Fruit fly (Drosophila melanogaster): ENCODE measurements around the gene JhI-21.

JhI-21 gene

dm6 chr2L:12092041-12092440 is 36.2 kb upstream of the JhI-21 start:
- TF ChIP-seq CG8319 (GFP tag; optimal IDR thresholded peaks at IDR 0.05), result no peak
- TF ChIP-seq dsx (GFP tag; optimal IDR thresholded peaks at IDR 0.05; ENCODE audit: poor library complexity, severe bottlenecking), result no peak
- TF ChIP-seq acj6 (GFP tag; optimal IDR thresholded peaks at IDR 0.05), result no peak
- TF ChIP-seq Smox (GFP tag; optimal IDR thresholded peaks at IDR 0.05), result no peak
- TF ChIP-seq CG3919 (GFP tag; optimal IDR thresholded peaks at IDR 0.05), result no peak
- TF ChIP-seq CG1621 (tag; optimal IDR thresholded peaks at IDR 0.05), result no peak
- TF ChIP-seq Sox102F (GFP tag; optimal IDR thresholded peaks at IDR 0.05), result no peak
- TF ChIP-seq Eip75B (GFP tag; optimal IDR thresholded peaks at IDR 0.05), result no peak
- TF ChIP-seq CG11294 (GFP tag; IDR thresholded peaks at IDR 0.05), result no peak
- no peak for TF ChIP-seq net (GFP tag; optimal IDR thresholded peaks at IDR 0.05)
- TF ChIP-seq CG6163 (GFP tag; IDR thresholded peaks at IDR 0.05), result no peak
- no peak for TF ChIP-seq dac (GFP tag; optimal IDR thresholded peaks at IDR 0.05)
- no peak for TF ChIP-seq salr (GFP tag; optimal IDR thresholded peaks at IDR 0.05)
- TF ChIP-seq CG6792 (GFP tag; optimal IDR thresholded peaks at IDR 0.05), result no peak
- no peak for TF ChIP-seq cyc (GFP tag; optimal IDR thresholded peaks at IDR 0.05)
- no peak for TF ChIP-seq CG34406 (GFP tag; optimal IDR thresholded peaks at IDR 0.05)
- TF ChIP-seq CG10631 (GFP tag; optimal IDR thresholded peaks at IDR 0.05), result no peak
- no peak for TF ChIP-seq fd85E (GFP tag; optimal IDR thresholded peaks at IDR 0.05)
- no peak for TF ChIP-seq CG6808 (GFP tag; optimal IDR thresholded peaks at IDR 0.05)
- TF ChIP-seq eg (GFP tag; IDR thresholded peaks at IDR 0.05), result no peak

dm6 chr2L:12091522-12091921 is 35.7 kb upstream of the JhI-21 start, which contains the start of gene Pex19:
Pex19 (plus strand) TSS chr2L:12091822.
- no peak for TF ChIP-seq CG3919 (GFP tag; optimal IDR thresholded peaks at IDR 0.05)
- no peak for TF ChIP-seq CG11762 (GFP tag; optimal IDR thresholded peaks at IDR 0.05; ENCODE audit: insufficient read depth)

- TF ChIP-seq CG10631 (GFP tag; optimal IDR thresholded peaks at IDR 0.05) (no peak), dac (GFP tag; optimal IDR thresholded peaks at IDR 0.05) (no peak), topi (GFP tag; optimal IDR thresholded peaks at IDR 0.05) (no peak), CG34406 (GFP tag; optimal IDR thresholded peaks at IDR 0.05) (no peak), Met (GFP tag; optimal IDR thresholded peaks at IDR 0.05) (no peak)
Measured at dm6 chr2L:12089145-12089544, 33.3 kb upstream of the JhI-21 start.

- TF ChIP-seq Met (GFP tag; optimal IDR thresholded peaks at IDR 0.05) (no peak), CG34406 (GFP tag; optimal IDR thresholded peaks at IDR 0.05) (no peak), CG6808 (GFP tag; optimal IDR thresholded peaks at IDR 0.05) (no peak), Sox102F (GFP tag; optimal IDR thresholded peaks at IDR 0.05) (no peak), CG11762 (GFP tag; optimal IDR thresholded peaks at IDR 0.05; ENCODE audit: insufficient read depth) (no peak), CG15336 (GFP tag; IDR thresholded peaks at IDR 0.05) (no peak), CG8319 (GFP tag; optimal IDR thresholded peaks at IDR 0.05) (no peak), svp (GFP tag) (no peak), spab (GFP tag; optimal IDR thresholded peaks at IDR 0.05) (no peak)
Measured at dm6 chr2L:12087442-12087841, 31.6 kb upstream of the JhI-21 start.

- no peak for TF ChIP-seq Sox14 (GFP tag; optimal IDR thresholded peaks at IDR 0.05)
- no peak for TF ChIP-seq acj6 (GFP tag; optimal IDR thresholded peaks at IDR 0.05)
- TF ChIP-seq dsx (GFP tag; optimal IDR thresholded peaks at IDR 0.05; ENCODE audit: poor library complexity, severe bottlenecking), result no peak
Measured at dm6 chr2L:12085619-12086171, 29.9 kb upstream of the JhI-21 start, which contains the start of gene prd. prd (minus strand) TSS chr2L:12085827.

dm6 chr2L:12085010-12085409 is 29.2 kb upstream of the JhI-21 start:
- TF ChIP-seq dac (GFP tag; optimal IDR thresholded peaks at IDR 0.05) (no peak), CG6808 (GFP tag; optimal IDR thresholded peaks at IDR 0.05) (no peak), Met (GFP tag; optimal IDR thresholded peaks at IDR 0.05) (no peak), Smox (GFP tag; optimal IDR thresholded peaks at IDR 0.05) (no peak), CG4318 (GFP tag; optimal IDR thresholded peaks at IDR 0.05) (no peak)
